Worm (Caenorhabditis elegans) whole organism, midembryonic: ENCODE measurements around the gene ugt-7.

Experiments
- cog-1 ChIP-seq: sonication (generic microtip); optimal IDR thresholded peaks from 2 replicates; lab custom pipeline; 2016; ENCODE audit warnings: missing genetic modification characterization, missing compliant biosample characterization
- klf-2 ChIP-seq: fragments of 200-800 bp; sonication (Bioruptor generic); conservative IDR thresholded peaks from 2 replicates; pipeline ENCODE4 v1.3.6; 2022; ENCODE audit warnings: missing genetic modification reagents, missing genetic modification characterization, missing compliant biosample characterization
- med-1 ChIP-seq: sonication (generic microtip); optimal IDR thresholded peaks from 2 replicates; lab custom pipeline; 2017; ENCODE audit warnings: missing genetic modification characterization, mild to moderate bottlenecking, missing compliant biosample characterization, antibody characterized with exemption, missing genetic modification reagents; ENCODE audit not compliant: insufficient read depth
- ref-1 ChIP-seq: fragments of 200-800 bp; sonication (Bioruptor generic); conservative IDR thresholded peaks from 2 replicates; pipeline ENCODE4 v1.3.6; 2022; ENCODE audit warnings: missing genetic modification reagents, missing genetic modification characterization, missing compliant biosample characterization
- ztf-23 ChIP-seq: fragments of 200-800 bp; sonication (Bioruptor generic); IDR thresholded peaks from 2 replicates; pipeline ENCODE4 v1.3.6; 2022; ENCODE audit warnings: missing genetic modification reagents, missing genetic modification characterization, missing compliant biosample characterization
- ztf-29 ChIP-seq: fragments of 200-800 bp; sonication (Bioruptor generic); IDR thresholded peaks from 2 replicates; pipeline ENCODE4 v1.3.6; 2022; ENCODE audit warnings: missing genetic modification reagents, missing genetic modification characterization, missing compliant biosample characterization

DNA sequence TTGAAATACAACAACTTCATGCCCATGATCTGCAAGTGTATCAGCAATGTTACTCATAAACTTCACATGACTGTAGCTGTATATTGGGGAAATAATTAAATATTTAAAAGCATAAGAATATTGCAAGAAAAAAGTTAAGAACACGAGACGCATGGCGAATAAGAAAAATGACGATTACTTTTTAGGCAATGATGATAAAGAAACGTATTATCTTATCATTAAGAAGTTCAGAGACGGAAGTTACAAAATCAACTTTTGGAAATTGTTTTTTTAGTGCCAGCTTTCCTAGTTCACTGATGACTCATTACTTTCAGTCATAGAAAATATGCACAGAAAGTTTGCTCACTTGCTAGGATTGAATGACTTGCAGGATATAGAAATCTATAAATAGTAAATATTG, at the start of gene ugt-7:
- TF ChIP-seq med-1 (GFP tag; lab: Kevin White, UChicago) (no peak), klf-2 (no peak), ref-1 (GFP tag; lab: Robert Waterston, UW) (no peak), ztf-23 (GFP tag; lab: Robert Waterston, UW) (no peak), cog-1 (tag; lab: Kevin White, UChicago) (no peak), ztf-29 (GFP tag; lab: Robert Waterston, UW) (no peak)
